Worm (Caenorhabditis elegans) whole organism, L4/young adult: Measurements from ENCODE around the gene T16G12.1.
"Not testable (repeated sequence)": the region's sequence is repeated elsewhere in the genome, so short reads cannot be mapped to it uniquely, and the experiment has no call there.

Source experiments
- W03F9.2 ChIP-seq: fragments of 150-350 bp; optimal IDR thresholded peaks from 2 replicates; lab custom pipeline; 2014; ENCODE audit warnings: missing biosample characterization, missing genetic modification characterization
- dao-5 ChIP-seq: sonication (generic microtip); optimal IDR thresholded peaks from 2 replicates; lab custom pipeline; 2016; ENCODE audit warnings: missing genotype, missing genetic modification characterization, moderate library complexity, missing compliant biosample characterization
- him-1 ChIP-seq: sonication (generic microtip); optimal IDR thresholded peaks from 2 replicates; lab custom pipeline; 2016; ENCODE audit warnings: missing genotype, missing genetic modification reagents, missing genetic modification characterization, missing compliant biosample characterization

- not testable (repeated sequence) for TF ChIP-seq W03F9.2 (tag; lab: Kevin White, UChicago); him-1; dao-5 (tag; lab: Kevin White, UChicago)
Observed at ce11 chrIII:10053312-10053711, 3.7 kb upstream of the T16G12.1 start, which contains the start of gene T16G12.12.
